In genomic region chr3L:15136659-15137572, dm6 we compare ENCODE assay signal across 1 fruit fly cellular context.
TF ChIP-seq lines count a peak whose summit lies in the region.

Gene CG12316 (minus strand): TSS chr3L:15136934.

TF ChIP-seq in whole organism, embryonic, 481 proteins besides CTCF, POLR2A, EP300 and RAD21 (continued from another document and continues in another):
- TF ChIP-seq MTF-1 (GFP tag; optimal IDR thresholded peaks at IDR 0.05; lab: Kevin White, UChicago; ENCODE audit: borderline replicate concordance) (peak; percentile 78), D (optimal IDR thresholded peaks at IDR 0.05; lab: Kevin White, UChicago) (peak; percentile 23), D (GFP tag; optimal IDR thresholded peaks at IDR 0.05; lab: Kevin White, UChicago) (peak; percentile 93), CG10366 (GFP tag; IDR thresholded peaks at IDR 0.05; lab: Robert Waterston, UW) (peak; percentile 72), CG2712 (tag; optimal IDR thresholded peaks at IDR 0.05; lab: Kevin White, UChicago) (peak; percentile 95), fru (optimal IDR thresholded peaks at IDR 0.05; lab: Kevin White, UChicago) (no peak), ranshi (GFP tag; IDR thresholded peaks at IDR 0.05; lab: Robert Waterston, UW) (peak; percentile 83), lab (GFP tag; optimal IDR thresholded peaks at IDR 0.05; lab: Kevin White, UChicago) (peak; percentile 95), cas (GFP tag; IDR thresholded peaks at IDR 0.05; lab: Robert Waterston, UW) (0 out of 2 replicates have a peak, but pooled peaks have one; percentile 19), CG5180 (GFP tag; optimal IDR thresholded peaks at IDR 0.05; lab: Kevin White, UChicago) (no peak), CG31388 (GFP tag; optimal IDR thresholded peaks at IDR 0.05; lab: Kevin White, UChicago) (peak; percentile 15), CG1024 (GFP tag; IDR thresholded peaks at IDR 0.05; lab: Robert Waterston, UW) (peak; percentile 82), vvl (GFP tag; IDR thresholded peaks at IDR 0.05; lab: Robert Waterston, UW) (peak; percentile 92), CG16863 (GFP tag; optimal IDR thresholded peaks at IDR 0.05; lab: Kevin White, UChicago) (peak; percentile 91), CG13424 (tag; optimal IDR thresholded peaks at IDR 0.05; lab: Kevin White, UChicago) (peak; percentile 93), lov (optimal IDR thresholded peaks at IDR 0.05; lab: Kevin White, UChicago) (no peak), lov (GFP tag; IDR thresholded peaks at IDR 0.05; lab: Robert Waterston, UW) (peak; percentile 74; the same call in 2 of the 3 replicates), Bteb2 (GFP tag; optimal IDR thresholded peaks at IDR 0.05; lab: Kevin White, UChicago) (peak; percentile 88), CG14014 (GFP tag; IDR thresholded peaks at IDR 0.05; lab: Robert Waterston, UW) (peak; percentile 79), CG17359 (tag; optimal IDR thresholded peaks at IDR 0.05; lab: Kevin White, UChicago) (peak; percentile 88), cwo (GFP tag; optimal IDR thresholded peaks at IDR 0.05; lab: Kevin White, UChicago) (peak; percentile 90), Asciz (GFP tag; optimal IDR thresholded peaks at IDR 0.05; lab: Kevin White, UChicago) (peak; percentile 80), pzg (GFP tag; optimal IDR thresholded peaks at IDR 0.05; lab: Kevin White, UChicago) (peak; percentile 45), pnt (GFP tag; optimal IDR thresholded peaks at IDR 0.05; lab: Kevin White, UChicago) (peak; percentile 80), GATAe (GFP tag; conservative IDR thresholded peaks at IDR 0.05; lab: Robert Waterston, UW) (no peak; the same call in 1 of the 2 replicates), row (GFP tag; IDR thresholded peaks at IDR 0.05; lab: Robert Waterston, UW) (peak; percentile 96), CG8924 (tag; optimal IDR thresholded peaks at IDR 0.05; lab: Kevin White, UChicago) (peak; percentile 95), sug (tag; optimal IDR thresholded peaks at IDR 0.05; lab: Kevin White, UChicago) (peak; percentile 91), gem (tag; optimal IDR thresholded peaks at IDR 0.05; lab: Kevin White, UChicago) (peak; percentile 95), unpg (GFP tag; optimal IDR thresholded peaks at IDR 0.05; lab: Kevin White, UChicago) (peak; percentile 94), p53 (GFP tag; optimal IDR thresholded peaks at IDR 0.05; lab: Kevin White, UChicago) (peak; percentile 85), CG4707 (GFP tag; optimal IDR thresholded peaks at IDR 0.05; lab: Kevin White, UChicago) (peak; percentile 88), bbx (GFP tag; IDR thresholded peaks at IDR 0.05; lab: Robert Waterston, UW; ENCODE audit: partially characterized antibody) (peak; percentile 73; the same call in 1 of the 2 replicates), CG5953 (GFP tag; IDR thresholded peaks at IDR 0.05; lab: Robert Waterston, UW) (peak; percentile 76), Elba2 (GFP tag; optimal IDR thresholded peaks at IDR 0.05; lab: Kevin White, UChicago) (peak; percentile 5), disco-r (GFP tag; optimal IDR thresholded peaks at IDR 0.05; lab: Kevin White, UChicago) (peak; percentile 89), CG15073 (GFP tag; optimal IDR thresholded peaks at IDR 0.05; lab: Kevin White, UChicago) (no peak), CG6765 (GFP tag; optimal IDR thresholded peaks at IDR 0.05; lab: Kevin White, UChicago) (peak; percentile 84), gfzf (GFP tag; optimal IDR thresholded peaks at IDR 0.05; lab: Kevin White, UChicago) (no peak), zen2 (GFP tag; IDR thresholded peaks at IDR 0.05; lab: Robert Waterston, UW; ENCODE audit: partially characterized antibody) (peak; percentile 74; the same call in 2 of the 3 replicates), Doc3 (GFP tag; IDR thresholded peaks at IDR 0.05; lab: Robert Waterston, UW; ENCODE audit: partially characterized antibody) (peak; percentile 87), CG17829 (tag; optimal IDR thresholded peaks at IDR 0.05; lab: Kevin White, UChicago) (peak; percentile 93), CG2199 (GFP tag; IDR thresholded peaks at IDR 0.05; lab: Robert Waterston, UW) (peak; percentile 82; the same call in 1 of the 3 replicates), Rfx (GFP tag; IDR thresholded peaks at IDR 0.05; lab: Robert Waterston, UW) (peak; percentile 87), Six4 (GFP tag; optimal IDR thresholded peaks at IDR 0.05; lab: Kevin White, UChicago) (peak; percentile 86), br (optimal IDR thresholded peaks at IDR 0.05; lab: Kevin White, UChicago) (no peak), CG4282 (GFP tag; optimal IDR thresholded peaks at IDR 0.05; lab: Kevin White, UChicago) (peak; percentile 72), bowl (GFP tag; IDR thresholded peaks at IDR 0.05; lab: Robert Waterston, UW) (peak; percentile 71; the same call in 1 of the 2 replicates), pfk (GFP tag; optimal IDR thresholded peaks at IDR 0.05; lab: Kevin White, UChicago) (peak; percentile 47), CG16815 (GFP tag; optimal IDR thresholded peaks at IDR 0.05; lab: Kevin White, UChicago) (peak; percentile 85), repo (GFP tag; optimal IDR thresholded peaks at IDR 0.05; lab: Kevin White, UChicago) (peak; percentile 93), D19A (tag; optimal IDR thresholded peaks at IDR 0.05; lab: Kevin White, UChicago) (peak; percentile 90), CG17612 (GFP tag; IDR thresholded peaks at IDR 0.05; lab: Robert Waterston, UW) (peak; percentile 64; the same call in 1 of the 2 replicates), Dref (GFP tag; IDR thresholded peaks at IDR 0.05; lab: Robert Waterston, UW) (peak; percentile 71), CG18599 (GFP tag; optimal IDR thresholded peaks at IDR 0.05; lab: Kevin White, UChicago) (peak; percentile 96), Hr51 (GFP tag; optimal IDR thresholded peaks at IDR 0.05; lab: Kevin White, UChicago) (peak; percentile 92 to 94), kni (GFP tag; optimal IDR thresholded peaks at IDR 0.05; lab: Kevin White, UChicago) (peak; percentile 84), CG11560 (tag; IDR thresholded peaks at IDR 0.05; lab: Robert Waterston, UW) (peak; percentile 65; the same call in 2 of the 3 replicates), tio (GFP tag; optimal IDR thresholded peaks at IDR 0.05; lab: Kevin White, UChicago) (peak; percentile 79), YL-1 (GFP tag; optimal IDR thresholded peaks at IDR 0.05; lab: Kevin White, UChicago) (peak; percentile 94), shn (GFP tag; optimal IDR thresholded peaks at IDR 0.05; lab: Kevin White, UChicago) (peak; percentile 93), Drgx (GFP tag; IDR thresholded peaks at IDR 0.05; lab: Robert Waterston, UW) (peak; percentile 90), CG12659 (GFP tag; optimal IDR thresholded peaks at IDR 0.05; lab: Kevin White, UChicago) (peak; percentile 92), nmo (GFP tag; optimal IDR thresholded peaks at IDR 0.05; lab: Kevin White, UChicago) (peak; percentile 92), onecut (GFP tag; IDR thresholded peaks at IDR 0.05; lab: Robert Waterston, UW) (peak; percentile 91), fu2 (GFP tag; optimal IDR thresholded peaks at IDR 0.05; lab: Kevin White, UChicago) (peak; percentile 82), BtbVII (GFP tag; optimal IDR thresholded peaks at IDR 0.05; lab: Kevin White, UChicago) (peak; percentile 91), CG4854 (GFP tag; optimal IDR thresholded peaks at IDR 0.05; lab: Kevin White, UChicago) (peak; percentile 86), CG6175 (GFP tag; IDR thresholded peaks at IDR 0.05; lab: Robert Waterston, UW) (peak; percentile 61; the same call in 1 of the 3 replicates), CG42726 (GFP tag; IDR thresholded peaks at IDR 0.05; lab: Robert Waterston, UW; ENCODE audit: partially characterized antibody) (no peak), CG16813 (GFP tag; IDR thresholded peaks at IDR 0.05; lab: Robert Waterston, UW; ENCODE audit: partially characterized antibody) (peak; percentile 80), CG7963 (GFP tag; IDR thresholded peaks at IDR 0.05; lab: Robert Waterston, UW; ENCODE audit: partially characterized antibody) (peak; percentile 59; the same call in 1 of the 3 replicates), grau (tag; optimal IDR thresholded peaks at IDR 0.05; lab: Kevin White, UChicago) (peak; percentile 91), maf-S (GFP tag; optimal IDR thresholded peaks at IDR 0.05; lab: Kevin White, UChicago) (peak; percentile 89), Sox100B (GFP tag; optimal IDR thresholded peaks at IDR 0.05; lab: Kevin White, UChicago) (peak; percentile 91), ac (GFP tag; optimal IDR thresholded peaks at IDR 0.05; lab: Kevin White, UChicago) (peak; percentile 90), CG2129 (GFP tag; IDR thresholded peaks at IDR 0.05; lab: Robert Waterston, UW; ENCODE audit: partially characterized antibody) (peak; percentile 69), Dll (GFP tag; IDR thresholded peaks at IDR 0.05; lab: Robert Waterston, UW; ENCODE audit: partially characterized antibody) (peak; percentile 92), knrl (GFP tag; IDR thresholded peaks at IDR 0.05; lab: Robert Waterston, UW; ENCODE audit: partially characterized antibody) (peak; percentile 70), Meics (GFP tag; optimal IDR thresholded peaks at IDR 0.05; lab: Kevin White, UChicago) (peak; percentile 93), sens (GFP tag; lab: Kevin White, UChicago) (peak; percentile 100), CG13296 (GFP tag; optimal IDR thresholded peaks at IDR 0.05; lab: Kevin White, UChicago) (peak; percentile 93), ash1 (GFP tag; optimal IDR thresholded peaks at IDR 0.05; lab: Kevin White, UChicago) (peak; percentile 67), PHDP (tag; optimal IDR thresholded peaks at IDR 0.05; lab: Kevin White, UChicago) (peak; percentile 94), psq (GFP tag; optimal IDR thresholded peaks at IDR 0.05; lab: Kevin White, UChicago) (peak; percentile 29), CG15696 (tag; optimal IDR thresholded peaks at IDR 0.05; lab: Kevin White, UChicago) (peak; percentile 95), wdn (GFP tag; IDR thresholded peaks at IDR 0.05; lab: Robert Waterston, UW) (peak; percentile 87), CG7928 (GFP tag; optimal IDR thresholded peaks at IDR 0.05; lab: Kevin White, UChicago) (peak; percentile 55), CG10147 (GFP tag; optimal IDR thresholded peaks at IDR 0.05; lab: Kevin White, UChicago) (peak; percentile 89), Sry-δ (GFP tag; optimal IDR thresholded peaks at IDR 0.05; lab: Kevin White, UChicago) (peak; percentile 70), H2.0 (GFP tag; IDR thresholded peaks at IDR 0.05; lab: Robert Waterston, UW) (peak; percentile 77), hb (GFP tag; IDR thresholded peaks at IDR 0.05; lab: Robert Waterston, UW; ENCODE audit: partially characterized antibody) (no peak; the same call in 2 of the 3 replicates), CG32772 (GFP tag; IDR thresholded peaks at IDR 0.05; lab: Robert Waterston, UW) (no peak; the same call in none of the 2 replicates), Jarid2 (GFP tag; optimal IDR thresholded peaks at IDR 0.05; lab: Kevin White, UChicago) (peak; percentile 72), toy (GFP tag; IDR thresholded peaks at IDR 0.05; lab: Robert Waterston, UW) (peak; percentile 56), CG12744 (GFP tag; optimal IDR thresholded peaks at IDR 0.05; lab: Kevin White, UChicago) (peak; percentile 87), Hr78 (GFP tag; optimal IDR thresholded peaks at IDR 0.05; lab: Kevin White, UChicago) (peak in 1 of 2 experiments; percentile 82), sqz (GFP tag; optimal IDR thresholded peaks at IDR 0.05; lab: Kevin White, UChicago) (peak; percentile 40), CG1792 (GFP tag; optimal IDR thresholded peaks at IDR 0.05; lab: Kevin White, UChicago) (peak; percentile 84), sc (optimal IDR thresholded peaks at IDR 0.05; lab: Kevin White, UChicago) (no peak), sc (GFP tag; optimal IDR thresholded peaks at IDR 0.05; lab: Kevin White, UChicago) (peak; percentile 82), Vsx1 (GFP tag; optimal IDR thresholded peaks at IDR 0.05; lab: Kevin White, UChicago) (peak; percentile 81), vfl (GFP tag; optimal IDR thresholded peaks at IDR 0.05; lab: Kevin White, UChicago) (peak; percentile 84), HmgD (GFP tag; optimal IDR thresholded peaks at IDR 0.05; lab: Kevin White, UChicago) (peak; percentile 76), tx (GFP tag; optimal IDR thresholded peaks at IDR 0.05; lab: Kevin White, UChicago) (peak; percentile 84), pros (GFP tag; optimal IDR thresholded peaks at IDR 0.05; lab: Kevin White, UChicago) (peak; percentile 70), Oli (tag; optimal IDR thresholded peaks at IDR 0.05; lab: Kevin White, UChicago) (peak; percentile 91), dmrt99B (tag; optimal IDR thresholded peaks at IDR 0.05; lab: Kevin White, UChicago) (peak; percentile 91), CG15011 (GFP tag; optimal IDR thresholded peaks at IDR 0.05; lab: Kevin White, UChicago) (peak; percentile 87), dati (GFP tag; IDR thresholded peaks at IDR 0.05; lab: Robert Waterston, UW) (peak; percentile 55), CG4617 (GFP tag; optimal IDR thresholded peaks at IDR 0.05; lab: Kevin White, UChicago; ENCODE audit: borderline replicate concordance) (peak; percentile 71), dm (GFP tag; optimal IDR thresholded peaks at IDR 0.05; lab: Kevin White, UChicago) (peak; percentile 88), Dfd (GFP tag; optimal IDR thresholded peaks at IDR 0.05; lab: Kevin White, UChicago) (no peak), hbn (GFP tag; IDR thresholded peaks at IDR 0.05; lab: Robert Waterston, UW; ENCODE audit: partially characterized antibody) (peak; percentile 83), CG3281 (GFP tag; optimal IDR thresholded peaks at IDR 0.05; lab: Kevin White, UChicago) (peak; percentile 91), Xbp1 (GFP tag; optimal IDR thresholded peaks at IDR 0.05; lab: Kevin White, UChicago) (peak; percentile 88), CG2889 (GFP tag; IDR thresholded peaks at IDR 0.05; lab: Robert Waterston, UW) (peak; percentile 78), nerfin-1 (tag; optimal IDR thresholded peaks at IDR 0.05; lab: Kevin White, UChicago) (peak; percentile 93), otp (GFP tag; IDR thresholded peaks at IDR 0.05; lab: Robert Waterston, UW) (peak; percentile 83; the same call in 2 of the 3 replicates), vnd (GFP tag; IDR thresholded peaks at IDR 0.05; lab: Robert Waterston, UW; ENCODE audit: partially characterized antibody) (peak; percentile 72), CG15514 (GFP tag; optimal IDR thresholded peaks at IDR 0.05; lab: Kevin White, UChicago) (peak; percentile 87), CG33557 (GFP tag; optimal IDR thresholded peaks at IDR 0.05; lab: Kevin White, UChicago) (peak; percentile 96), CG1832 (GFP tag; optimal IDR thresholded peaks at IDR 0.05; lab: Kevin White, UChicago) (no peak), CG7839 (tag; optimal IDR thresholded peaks at IDR 0.05; lab: Kevin White, UChicago) (peak; percentile 92), CG6654 (GFP tag; optimal IDR thresholded peaks at IDR 0.05; lab: Kevin White, UChicago) (peak; percentile 74), CG8765 (GFP tag; IDR thresholded peaks at IDR 0.05; lab: Robert Waterston, UW) (peak; percentile 35), slou (GFP tag; optimal IDR thresholded peaks at IDR 0.05; lab: Kevin White, UChicago) (peak; percentile 9)
